Fruit fly (Drosophila melanogaster) Kc167 (cell line): ENCODE measurements around the gene ago.

Source experiments
- Myc ChIP-seq: fragments of >200 bp; optimal IDR thresholded peaks from 2 replicates; lab custom pipeline; 2017; ENCODE audit warnings: missing external identifiers
- Sin3A ChIP-seq: fragments of >200 bp; optimal IDR thresholded peaks from 2 replicates; lab custom pipeline; 2018; ENCODE audit warnings: missing external identifiers
- h ChIP-seq: fragments of >200 bp; optimal IDR thresholded peaks from 3 replicates; lab custom pipeline; 2018; ENCODE audit warnings: missing external identifiers
- insv ChIP-seq: fragments of >200 bp; optimal IDR thresholded peaks from 3 replicates; lab custom pipeline; 2018; ENCODE audit warnings: missing external identifiers
- psq ChIP-seq: fragments of >200 bp; optimal IDR thresholded peaks from 2 replicates; lab custom pipeline; 2017; ENCODE audit warnings: missing external identifiers
- ttk ChIP-seq: sonication (Bioruptor generic); optimal IDR thresholded peaks from 2 replicates; lab custom pipeline; 2017; ENCODE audit warnings: missing external identifiers

DNA sequence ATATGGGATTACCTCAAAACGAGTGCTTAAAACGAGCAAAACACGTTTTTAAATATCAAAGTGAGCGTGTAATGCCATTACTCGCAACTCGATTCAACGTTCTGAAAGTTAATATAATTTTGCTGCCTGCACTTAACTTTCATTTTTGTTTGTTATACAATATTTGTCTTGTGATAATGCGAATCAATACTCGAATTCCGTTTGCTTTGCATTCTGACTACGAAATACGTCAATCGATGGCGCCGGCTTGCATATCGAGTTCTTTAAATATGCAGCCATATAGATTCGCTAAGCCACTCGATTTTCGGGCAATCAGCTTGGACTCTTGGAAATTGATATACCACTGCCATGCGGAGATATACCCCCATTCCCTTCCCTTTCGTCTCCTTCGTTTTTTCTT lies 33.4 kb downstream of the ago start:
- TF ChIP-seq h (lab: Kevin White, UChicago) (no peak), Myc (lab: Kevin White, UChicago) (no peak), ttk (lab: Kevin White, UChicago) (no peak), psq (lab: Kevin White, UChicago) (no peak), Sin3A (lab: Kevin White, UChicago) (no peak), insv (lab: Kevin White, UChicago) (no peak)
